Fruit fly (Drosophila melanogaster) whole organism, embryonic: ENCODE measurements around the gene Ubc7.
A peak's percentile ranks its signal among the peaks of the same experiment; 100 is the strongest.

Experiments used
- Adf1 ChIP-seq: fragments of 200-800 bp; sonication (Bioruptor generic); IDR thresholded peaks from 2 replicates; pipeline ENCODE4 v1.3.6; 2022; ENCODE audit warnings: missing biosample characterization, missing genetic modification characterization
- CG1024 ChIP-seq: fragments of 200-800 bp; sonication (Bioruptor generic); IDR thresholded peaks from 2 replicates; pipeline ENCODE4 v1.3.6; 2022; ENCODE audit warnings: missing biosample characterization, missing genetic modification characterization
- CG12155 ChIP-seq: fragments of 200-800 bp; sonication (Bioruptor generic); optimal IDR thresholded peaks from 3 replicates; lab custom pipeline; 2016; ENCODE audit warnings: missing biosample characterization, missing genetic modification characterization
- CG12391 ChIP-seq: fragments of 200-800 bp; sonication (Bioruptor generic); optimal IDR thresholded peaks from 3 replicates; lab custom pipeline; 2018; ENCODE audit warnings: missing biosample characterization, mild to moderate bottlenecking, missing genetic modification characterization, moderate library complexity
- CG12942 ChIP-seq: fragments of 200-800 bp; sonication (Bioruptor generic); optimal IDR thresholded peaks from 3 replicates; lab custom pipeline; 2016; ENCODE audit warnings: missing biosample characterization, missing genetic modification characterization
- CG13424 ChIP-seq: fragments of 200-800 bp; sonication (Bioruptor generic); optimal IDR thresholded peaks from 2 replicates; lab custom pipeline; 2019; ENCODE audit warnings: missing biosample characterization, mild to moderate bottlenecking, missing genetic modification characterization, moderate library complexity
- CG15479 ChIP-seq: fragments of 200-800 bp; sonication (Bioruptor generic); optimal IDR thresholded peaks from 3 replicates; lab custom pipeline; 2019; ENCODE audit warnings: missing biosample characterization, mild to moderate bottlenecking, missing genetic modification characterization, moderate library complexity
- CG15514 ChIP-seq: fragments of 200-800 bp; sonication (Bioruptor generic); optimal IDR thresholded peaks from 3 replicates; lab custom pipeline; 2017; ENCODE audit warnings: missing biosample characterization, missing genetic modification characterization, mild to moderate bottlenecking, moderate library complexity, missing genetic modification reagents
- CG16779 ChIP-seq: fragments of 200-800 bp; sonication (Bioruptor generic); IDR thresholded peaks from 2 replicates; pipeline ENCODE4 v1.3.6; 2022; ENCODE audit warnings: missing biosample characterization, missing genetic modification characterization
- CG16863 ChIP-seq: fragments of 200-800 bp; sonication (Bioruptor generic); optimal IDR thresholded peaks from 3 replicates; lab custom pipeline; 2016; ENCODE audit warnings: missing biosample characterization, missing genetic modification characterization
- CG3407 ChIP-seq: fragments of 200-800 bp; sonication (Bioruptor generic); optimal IDR thresholded peaks from 2 replicates; lab custom pipeline; 2018; ENCODE audit warnings: missing biosample characterization, mild to moderate bottlenecking, missing genetic modification characterization
- CG3838 ChIP-seq: fragments of 200-800 bp; sonication (Bioruptor generic); optimal IDR thresholded peaks from 3 replicates; lab custom pipeline; 2016; ENCODE audit warnings: missing biosample characterization, missing genetic modification characterization
- CG6854 ChIP-seq: fragments of 200-800 bp; sonication (Bioruptor generic); optimal IDR thresholded peaks from 3 replicates; lab custom pipeline; 2017; ENCODE audit warnings: missing biosample characterization, mild to moderate bottlenecking, missing genetic modification characterization
- CG7839 ChIP-seq: fragments of 200-800 bp; sonication (Bioruptor generic); optimal IDR thresholded peaks from 3 replicates; lab custom pipeline; 2018; ENCODE audit warnings: missing biosample characterization, mild to moderate bottlenecking, missing genetic modification characterization, moderate library complexity
- CG8478 ChIP-seq: fragments of >200 bp; optimal IDR thresholded peaks from 2 replicates; lab custom pipeline; 2018
- CG8944 ChIP-seq: fragments of 200-800 bp; sonication (Bioruptor generic); optimal IDR thresholded peaks from 3 replicates; lab custom pipeline; 2016; ENCODE audit warnings: missing biosample characterization, missing genetic modification characterization
- CG9932 ChIP-seq: fragments of 200-800 bp; sonication (Bioruptor generic); IDR thresholded peaks from 2 replicates; pipeline ENCODE4 v1.3.6; 2022; ENCODE audit warnings: missing biosample characterization, missing genetic modification characterization
- Dip2 ChIP-seq: fragments of 200-800 bp; sonication (Bioruptor generic); IDR thresholded peaks from 2 replicates; pipeline ENCODE4 v1.3.6; 2022; ENCODE audit warnings: missing biosample characterization, missing genetic modification characterization
- Dip3 ChIP-seq: fragments of 200-800 bp; sonication (Bioruptor generic); optimal IDR thresholded peaks from 3 replicates; lab custom pipeline; 2016; ENCODE audit warnings: missing biosample characterization, missing genetic modification characterization
- HLH4C ChIP-seq: fragments of 200-800 bp; sonication (Bioruptor generic); IDR thresholded peaks from 3 replicates; pipeline ENCODE4 v1.3.6; 2022; ENCODE audit warnings: missing biosample characterization, missing genetic modification characterization; ENCODE audit not compliant: partially characterized antibody
- Hand ChIP-seq: fragments of 200-800 bp; sonication (Bioruptor generic); optimal IDR thresholded peaks from 2 replicates; lab custom pipeline; 2017; ENCODE audit warnings: mild to moderate bottlenecking, missing biosample characterization, missing genetic modification reagents, missing genetic modification characterization
- Hr39 ChIP-seq: fragments of >200 bp; optimal IDR thresholded peaks from 2 replicates; lab custom pipeline; 2017
- Jarid2 ChIP-seq: fragments of 200-800 bp; sonication (Bioruptor generic); optimal IDR thresholded peaks from 3 replicates; lab custom pipeline; 2017; ENCODE audit warnings: mild to moderate bottlenecking, missing biosample characterization, missing genetic modification reagents, missing genetic modification characterization
- Kr ChIP-seq: fragments of 200-800 bp; sonication (Bioruptor generic); optimal IDR thresholded peaks from 2 replicates; lab custom pipeline; 2017; ENCODE audit warnings: missing biosample characterization, mild to moderate bottlenecking, missing genetic modification characterization
- Lim3 ChIP-seq: fragments of 200-800 bp; sonication (Bioruptor generic); IDR thresholded peaks from 2 replicates; pipeline ENCODE4 v1.3.6; 2022; ENCODE audit warnings: missing biosample characterization, missing genetic modification characterization
- Mad ChIP-seq: fragments of 200-800 bp; sonication (Bioruptor generic); optimal IDR thresholded peaks from 2 replicates; lab custom pipeline; 2016; ENCODE audit warnings: missing biosample characterization, missing genetic modification characterization
- Neu2 ChIP-seq: fragments of 200-800 bp; sonication (Bioruptor generic); optimal IDR thresholded peaks from 3 replicates; lab custom pipeline; 2016; ENCODE audit warnings: missing biosample characterization, missing genetic modification characterization, borderline replicate concordance
- Sry-β ChIP-seq: fragments of 200-800 bp; sonication (Bioruptor generic); optimal IDR thresholded peaks from 2 replicates; lab custom pipeline; 2018; ENCODE audit warnings: missing biosample characterization, mild to moderate bottlenecking, missing genetic modification characterization, moderate library complexity
- Stat92E ChIP-seq, 3 experiments: fragments of >200 bp in 2 of 3; fragments of 200-800 bp in 1 of 3; sonication (Bioruptor generic) in 1 of 3; optimal IDR thresholded peaks; 2 replicates each; lab custom pipeline; 2017 to 2019; ENCODE audit warnings: missing biosample characterization in 3 of 3, missing genetic modification characterization in 3 of 3, mild to moderate bottlenecking in 1 of 3, moderate library complexity in 1 of 3
- ap ChIP-seq: fragments of 200-800 bp; sonication (Bioruptor generic); IDR thresholded peaks from 2 replicates; pipeline ENCODE4 v1.3.6; 2022; ENCODE audit warnings: missing biosample characterization, missing genetic modification characterization
- btn ChIP-seq: fragments of 200-800 bp; sonication (Bioruptor generic); optimal IDR thresholded peaks from 2 replicates; lab custom pipeline; 2016; ENCODE audit warnings: missing biosample characterization, missing genetic modification characterization
- hb ChIP-seq: fragments of 200-800 bp; sonication (Bioruptor generic); IDR thresholded peaks from 3 replicates; pipeline ENCODE4 v1.3.6; 2022; ENCODE audit warnings: missing biosample characterization, missing genetic modification characterization; ENCODE audit not compliant: partially characterized antibody
- hbn ChIP-seq: fragments of 200-800 bp; sonication (Bioruptor generic); IDR thresholded peaks from 2 replicates; pipeline ENCODE4 v1.3.6; 2022; ENCODE audit warnings: missing biosample characterization, missing genetic modification characterization; ENCODE audit not compliant: partially characterized antibody
- kah ChIP-seq: fragments of 200-800 bp; sonication (Bioruptor generic); optimal IDR thresholded peaks from 2 replicates; lab custom pipeline; 2018; ENCODE audit warnings: missing biosample characterization, mild to moderate bottlenecking, missing genetic modification characterization
- mirr ChIP-seq: fragments of 200-800 bp; sonication (Bioruptor generic); optimal IDR thresholded peaks from 3 replicates; lab custom pipeline; 2018; ENCODE audit warnings: missing biosample characterization, mild to moderate bottlenecking, missing genetic modification characterization
- mld ChIP-seq: fragments of 200-800 bp; sonication (Bioruptor generic); IDR thresholded peaks from 3 replicates; pipeline ENCODE4 v1.3.6; 2022; ENCODE audit warnings: missing biosample characterization, missing genetic modification characterization; ENCODE audit not compliant: partially characterized antibody
- nerfin-1 ChIP-seq: fragments of 200-800 bp; sonication (Bioruptor generic); optimal IDR thresholded peaks from 3 replicates; lab custom pipeline; 2019; ENCODE audit warnings: missing biosample characterization, mild to moderate bottlenecking, missing genetic modification characterization, moderate library complexity
- nmo ChIP-seq: fragments of 200-800 bp; sonication (Bioruptor generic); optimal IDR thresholded peaks from 2 replicates; lab custom pipeline; 2018; ENCODE audit warnings: missing biosample characterization, mild to moderate bottlenecking, missing genetic modification characterization, moderate library complexity
- pfk ChIP-seq: fragments of 200-800 bp; sonication (Bioruptor generic); optimal IDR thresholded peaks from 2 replicates; lab custom pipeline; 2018; ENCODE audit warnings: missing biosample characterization, mild to moderate bottlenecking, missing genetic modification characterization, moderate library complexity
- pzg ChIP-seq: fragments of 200-800 bp; sonication (Bioruptor generic); optimal IDR thresholded peaks from 3 replicates; lab custom pipeline; 2018; ENCODE audit warnings: missing biosample characterization, mild to moderate bottlenecking, missing genetic modification characterization, moderate library complexity
- ranshi ChIP-seq: fragments of 200-800 bp; sonication (Bioruptor generic); IDR thresholded peaks from 2 replicates; pipeline ENCODE4 v1.3.6; 2022; ENCODE audit warnings: missing biosample characterization, missing genetic modification characterization
- rib ChIP-seq: fragments of 200-800 bp; sonication (Bioruptor generic); IDR thresholded peaks from 2 replicates; pipeline ENCODE4 v1.3.6; 2022; ENCODE audit warnings: missing biosample characterization, missing genetic modification characterization
- salm ChIP-seq: fragments of 200-800 bp; sonication (Bioruptor generic); optimal IDR thresholded peaks from 2 replicates; lab custom pipeline; 2018; ENCODE audit warnings: missing biosample characterization, mild to moderate bottlenecking, missing genetic modification characterization
- schlank ChIP-seq: fragments of 200-800 bp; sonication (Bioruptor generic); optimal IDR thresholded peaks from 2 replicates; lab custom pipeline; 2018; ENCODE audit warnings: missing biosample characterization, mild to moderate bottlenecking, missing genetic modification characterization
- sim ChIP-seq: fragments of 200-800 bp; sonication (Bioruptor generic); IDR thresholded peaks from 2 replicates; pipeline ENCODE4 v1.3.6; 2022; ENCODE audit warnings: missing biosample characterization, missing genetic modification characterization
- slp2 ChIP-seq: fragments of 200-800 bp; sonication (Bioruptor generic); optimal IDR thresholded peaks from 2 replicates; lab custom pipeline; 2016; ENCODE audit warnings: missing biosample characterization, missing genetic modification characterization
- twi ChIP-seq: fragments of 200-800 bp; optimal IDR thresholded peaks from 2 replicates; lab custom pipeline; 2019; ENCODE audit warnings: missing biosample characterization, mild to moderate bottlenecking, missing genetic modification characterization, moderate library complexity
- vnd ChIP-seq: fragments of 200-800 bp; sonication (Bioruptor generic); IDR thresholded peaks from 3 replicates; pipeline ENCODE4 v1.3.6; 2022; ENCODE audit warnings: missing biosample characterization, missing genetic modification characterization; ENCODE audit not compliant: partially characterized antibody
- yki ChIP-seq: fragments of >200 bp; optimal IDR thresholded peaks from 3 replicates; lab custom pipeline; 2018

Ubc7 gene

dm6 chrX:16640260-16641100, 47.0 kb downstream of the Ubc7 start, which contains the start of the genes SNRPG and mthl1 (continued):
- TF ChIP-seq salm (tag; lab: Kevin White, UChicago), result no peak
- no peak for TF ChIP-seq schlank (tag; lab: Kevin White, UChicago)
- no peak for TF ChIP-seq hb (GFP tag; lab: Robert Waterston, UW)
- TF ChIP-seq twi (tag; lab: Kevin White, UChicago), result no peak
- peak; percentile 81 for TF ChIP-seq CG12155 (GFP tag; lab: Kevin White, UChicago)
- TF ChIP-seq pfk (GFP tag; lab: Kevin White, UChicago), result peak; percentile 45
- TF ChIP-seq pzg (GFP tag; lab: Kevin White, UChicago), result peak; percentile 85
- TF ChIP-seq Neu2, result no peak
- peak; percentile 84 for TF ChIP-seq CG1024 (GFP tag; lab: Robert Waterston, UW)
- TF ChIP-seq CG3838 (GFP tag; lab: Kevin White, UChicago), result peak; percentile 32
- TF ChIP-seq CG15479, result no peak
- peak; percentile 80 for TF ChIP-seq CG12391 (tag; lab: Kevin White, UChicago)
- peak; percentile 71 for TF ChIP-seq CG15514 (GFP tag; lab: Kevin White, UChicago)
- TF ChIP-seq ranshi (GFP tag; lab: Robert Waterston, UW), result peak; percentile 94
- peak; percentile 49 for TF ChIP-seq CG3407
- TF ChIP-seq mirr (GFP tag; lab: Kevin White, UChicago), result peak; percentile 24
- peak; percentile 91 for TF ChIP-seq rib (GFP tag; lab: Robert Waterston, UW)
- peak; percentile 37 for TF ChIP-seq nerfin-1
- TF ChIP-seq Lim3 (GFP tag; lab: Robert Waterston, UW), result peak; percentile 70
- no peak for TF ChIP-seq yki
- TF ChIP-seq Hand (GFP tag; lab: Kevin White, UChicago), result no peak
- peak; percentile 81 for TF ChIP-seq CG16779 (GFP tag; lab: Robert Waterston, UW)
- peak; percentile 72 for TF ChIP-seq CG13424 (tag; lab: Kevin White, UChicago)
- peak; percentile 53; the same call in 2 of the 3 replicates for TF ChIP-seq HLH4C
- TF ChIP-seq nmo (GFP tag; lab: Kevin White, UChicago), result peak; percentile 57
- peak; percentile 69 for TF ChIP-seq Mad (GFP tag; lab: Kevin White, UChicago)
- TF ChIP-seq vnd, result peak; percentile 66
- no peak for TF ChIP-seq Hr39 (lab: Kevin White, UChicago)
- TF ChIP-seq ap, result peak; percentile 91
- TF ChIP-seq CG8944 (GFP tag; lab: Kevin White, UChicago), result peak; percentile 72
- peak; percentile 70 for TF ChIP-seq hbn (GFP tag; lab: Robert Waterston, UW)
- peak; percentile 68 for TF ChIP-seq Adf1 (GFP tag; lab: Robert Waterston, UW)
- TF ChIP-seq Stat92E (GFP tag; optimal IDR thresholded peaks at IDR 0.05; lab: Kevin White, UChicago), result no peak
- TF ChIP-seq kah (GFP tag; lab: Kevin White, UChicago), result no peak
- TF ChIP-seq Dip2 (GFP tag; lab: Robert Waterston, UW), result no peak
- no peak for TF ChIP-seq btn
- TF ChIP-seq slp2 (GFP tag; lab: Kevin White, UChicago), result peak; percentile 1
- no peak for TF ChIP-seq mld
- no peak for TF ChIP-seq Kr (GFP tag; lab: Kevin White, UChicago)
- TF ChIP-seq CG9932, result peak; percentile 95
- TF ChIP-seq Dip3, result peak; percentile 92
- TF ChIP-seq CG16863 (GFP tag; lab: Kevin White, UChicago), result peak; percentile 51
- TF ChIP-seq CG12942, result peak; percentile 73
- peak; percentile 71 for TF ChIP-seq Sry-β (GFP tag; lab: Kevin White, UChicago)
- no peak for TF ChIP-seq CG6854 (GFP tag; lab: Kevin White, UChicago)
- no peak for TF ChIP-seq CG8478 (lab: Kevin White, UChicago)
- TF ChIP-seq Jarid2 (GFP tag; lab: Kevin White, UChicago), result peak; percentile 95
- TF ChIP-seq sim (GFP tag; lab: Robert Waterston, UW), result peak; percentile 60; the same call in 1 of the 2 replicates
- peak; percentile 85 for TF ChIP-seq CG7839
